Worm (Caenorhabditis elegans) whole organism, early embryonic: Measurements from ENCODE around the gene C09G12.5.

Experiments used
- B0310.2 ChIP-seq: sonication (generic microtip); optimal IDR thresholded peaks from 2 replicates; lab custom pipeline; 2016; ENCODE audit warnings: mild to moderate bottlenecking, missing genetic modification characterization, missing compliant biosample characterization
- F13C5.2 ChIP-seq: sonication (generic microtip); optimal IDR thresholded peaks from 2 replicates; lab custom pipeline; 2017; ENCODE audit warnings: mild to moderate bottlenecking, missing genetic modification characterization, inconsistent platforms, missing compliant biosample characterization
- aly-1 ChIP-seq: sonication (generic microtip); optimal IDR thresholded peaks from 2 replicates; lab custom pipeline; 2016; ENCODE audit warnings: missing genetic modification characterization, missing compliant biosample characterization
- ama-1 ChIP-seq: fragments of 150-350 bp; optimal IDR thresholded peaks from 2 replicates; lab custom pipeline; 2014
- ceh-13 ChIP-seq: fragments of 200-800 bp; sonication (Bioruptor generic); optimal IDR thresholded peaks from 2 replicates; lab custom pipeline; 2018; ENCODE audit warnings: mild to moderate bottlenecking, missing genetic modification characterization, missing compliant biosample characterization
- ceh-36 ChIP-seq: sonication (generic microtip); optimal IDR thresholded peaks from 2 replicates; lab custom pipeline; 2016; ENCODE audit warnings: missing genetic modification characterization, inconsistent platforms, missing compliant biosample characterization
- ets-7 ChIP-seq: sonication (generic microtip); optimal IDR thresholded peaks from 2 replicates; lab custom pipeline; 2016; ENCODE audit warnings: missing genotype, missing genetic modification characterization, missing compliant biosample characterization
- flt-1 ChIP-seq: fragments of 200-800 bp; sonication (Bioruptor generic); IDR thresholded peaks from 2 replicates; pipeline ENCODE4 v1.3.6; 2022; ENCODE audit warnings: missing genetic modification characterization, missing compliant biosample characterization
- hmbx-1 ChIP-seq: sonication (generic microtip); optimal IDR thresholded peaks from 2 replicates; lab custom pipeline; 2016; ENCODE audit warnings: mild to moderate bottlenecking, missing genetic modification characterization, missing compliant biosample characterization
- hmg-4 ChIP-seq: fragments of 200-800 bp; sonication (Bioruptor generic); optimal IDR thresholded peaks from 2 replicates; lab custom pipeline; 2018; ENCODE audit warnings: mild to moderate bottlenecking, missing genetic modification characterization, missing compliant biosample characterization
- hnd-1 ChIP-seq: sonication (generic microtip); optimal IDR thresholded peaks from 2 replicates; lab custom pipeline; 2016; ENCODE audit warnings: missing genetic modification characterization, missing compliant biosample characterization
- pes-1 ChIP-seq: fragments of 200-800 bp; sonication (Bioruptor generic); IDR thresholded peaks from 2 replicates; pipeline ENCODE4 v1.3.6; 2022; ENCODE audit warnings: missing genetic modification reagents, missing genetic modification characterization, missing compliant biosample characterization
- scrt-1 ChIP-seq: fragments of 200-800 bp; sonication (Bioruptor generic); IDR thresholded peaks from 2 replicates; pipeline ENCODE4 v1.3.6; 2022; ENCODE audit warnings: missing genetic modification characterization, missing compliant biosample characterization
- sea-1 ChIP-seq: fragments of 200-800 bp; sonication (Bioruptor generic); conservative IDR thresholded peaks from 2 replicates; pipeline ENCODE4 v1.3.6; 2022; ENCODE audit warnings: missing genetic modification characterization, missing compliant biosample characterization
- tbx-11 ChIP-seq: fragments of 200-800 bp; sonication (Bioruptor generic); IDR thresholded peaks from 2 replicates; pipeline ENCODE4 v1.3.6; 2022; ENCODE audit warnings: missing genetic modification characterization, missing compliant biosample characterization
- tbx-37 ChIP-seq: fragments of 200-800 bp; sonication (Bioruptor generic); conservative IDR thresholded peaks from 2 replicates; pipeline ENCODE4 v1.3.6; 2022; ENCODE audit warnings: missing genetic modification reagents, missing genetic modification characterization, missing compliant biosample characterization
- tra-4 ChIP-seq: sonication (generic microtip); optimal IDR thresholded peaks from 2 replicates; lab custom pipeline; 2017; ENCODE audit warnings: missing genetic modification characterization, missing compliant biosample characterization

C09G12.5 gene

DNA sequence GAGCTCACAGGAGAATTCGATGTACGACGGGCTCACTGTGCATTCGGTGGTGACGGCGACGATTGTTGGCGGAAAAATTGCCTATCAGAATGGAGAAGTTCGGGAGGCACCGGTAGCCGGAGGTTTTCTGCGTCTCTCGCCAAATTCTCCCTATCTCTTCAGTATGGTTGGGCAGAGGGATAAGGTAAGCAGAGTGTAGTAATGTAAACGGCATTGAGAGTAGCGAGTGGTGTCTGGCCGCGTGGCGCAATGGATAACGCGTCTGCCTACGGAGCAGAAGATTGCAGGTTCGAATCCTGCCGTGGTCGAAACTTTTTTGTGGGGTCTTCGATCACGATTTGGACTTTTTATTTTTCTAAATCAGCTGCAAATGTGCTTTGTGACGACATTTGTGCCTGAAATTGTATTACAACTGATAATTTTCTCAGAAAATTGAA, 45.5 kb downstream of the C09G12.5 start:
- TF ChIP-seq tbx-11 (GFP tag; lab: Robert Waterston, UW) (peak; percentile 85), hmg-4 (GFP tag; lab: Kevin White, UChicago) (peak; percentile 89), flt-1 (GFP tag; lab: Robert Waterston, UW) (peak; percentile 89), B0310.2 (tag; lab: Kevin White, UChicago) (peak; percentile 85), hnd-1 (peak; percentile 75), sea-1 (GFP tag; lab: Robert Waterston, UW) (peak; percentile 91), hmbx-1 (tag; lab: Kevin White, UChicago) (peak; percentile 45), ets-7 (tag; lab: Kevin White, UChicago) (peak; percentile 67), F13C5.2 (tag; lab: Kevin White, UChicago) (peak; percentile 86), ama-1 (lab: Kevin White, UChicago) (peak; percentile 10), ceh-13 (GFP tag; lab: Kevin White, UChicago) (peak; percentile 73), tbx-37 (GFP tag; lab: Robert Waterston, UW) (peak; percentile 82), aly-1 (tag; lab: Kevin White, UChicago) (peak; percentile 92), ceh-36 (tag; lab: Kevin White, UChicago) (peak; percentile 86), tra-4 (tag; lab: Kevin White, UChicago) (peak; percentile 51), scrt-1 (peak; percentile 91), pes-1 (GFP tag; lab: Robert Waterston, UW) (peak; percentile 94)

- no peak for TF ChIP-seq hmg-4 (GFP tag; lab: Kevin White, UChicago)
- peak; percentile 61 for TF ChIP-seq ama-1 (lab: Kevin White, UChicago)
- peak; percentile 29 for TF ChIP-seq B0310.2 (tag; lab: Kevin White, UChicago)
Observed at ce11 chrIV:3526144-3526797, 47.1 kb downstream of the C09G12.5 start.

ce11 chrIV:3526831-3527404, 47.8 kb downstream of the C09G12.5 start, which contains the start of gene M57.2:
TSS of gene M57.2 (plus strand) at chrIV:3527354.
- TF ChIP-seq tbx-11 (GFP tag; lab: Robert Waterston, UW) (no peak), sea-1 (GFP tag; lab: Robert Waterston, UW) (no peak), tra-4 (tag; lab: Kevin White, UChicago) (no peak), hmbx-1 (tag; lab: Kevin White, UChicago) (no peak), B0310.2 (tag; lab: Kevin White, UChicago) (no peak), ceh-13 (GFP tag; lab: Kevin White, UChicago) (no peak), ets-7 (tag; lab: Kevin White, UChicago) (no peak), hmg-4 (GFP tag; lab: Kevin White, UChicago) (no peak), F13C5.2 (tag; lab: Kevin White, UChicago) (no peak), hnd-1 (no peak), tbx-37 (GFP tag; lab: Robert Waterston, UW) (no peak), pes-1 (GFP tag; lab: Robert Waterston, UW) (no peak), aly-1 (tag; lab: Kevin White, UChicago) (no peak), ceh-36 (tag; lab: Kevin White, UChicago) (no peak), flt-1 (GFP tag; lab: Robert Waterston, UW) (no peak), ama-1 (lab: Kevin White, UChicago) (no peak)

DNA sequence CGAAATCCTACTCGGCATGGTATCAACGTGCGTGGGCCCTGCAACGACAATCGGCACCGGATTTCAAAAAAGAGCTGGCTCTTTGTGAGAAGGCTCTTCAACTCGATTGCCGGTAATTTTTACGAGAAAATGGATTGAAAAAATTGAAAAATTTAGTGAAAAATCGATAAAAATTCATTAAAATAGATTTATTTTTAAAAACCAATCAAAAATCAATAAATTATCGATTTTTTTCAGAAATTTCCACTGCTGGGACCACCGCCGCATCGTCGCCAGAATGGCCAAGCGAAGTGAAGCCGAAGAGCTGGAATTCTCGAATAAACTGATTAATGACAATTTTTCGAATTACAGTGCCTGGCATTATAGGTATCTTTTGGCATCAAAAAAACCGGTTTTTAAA, 48.7 kb downstream of the C09G12.5 start:
- TF ChIP-seq ceh-13 (GFP tag; lab: Kevin White, UChicago) (no peak), hmbx-1 (tag; lab: Kevin White, UChicago) (no peak), flt-1 (GFP tag; lab: Robert Waterston, UW) (no peak), ceh-36 (tag; lab: Kevin White, UChicago) (no peak), B0310.2 (tag; lab: Kevin White, UChicago) (no peak), tbx-37 (GFP tag; lab: Robert Waterston, UW) (no peak), aly-1 (tag; lab: Kevin White, UChicago) (no peak), tbx-11 (GFP tag; lab: Robert Waterston, UW) (no peak), sea-1 (GFP tag; lab: Robert Waterston, UW) (no peak), hnd-1 (no peak), ama-1 (lab: Kevin White, UChicago) (no peak), pes-1 (GFP tag; lab: Robert Waterston, UW) (no peak), scrt-1 (no peak), hmg-4 (GFP tag; lab: Kevin White, UChicago) (no peak)
